Worm (Caenorhabditis elegans) whole organism, young adult: ENCODE data around the gene srbc-44.

Experiments used
- B0019.2 ChIP-seq: fragments of 200-800 bp; sonication (Bioruptor generic); conservative IDR thresholded peaks from 2 replicates; pipeline ENCODE4 v1.3.6; 2022; ENCODE audit warnings: missing genetic modification reagents, missing genetic modification characterization, missing compliant biosample characterization
- D2030.7 ChIP-seq: fragments of 200-800 bp; sonication (Bioruptor generic); IDR thresholded peaks from 2 replicates; pipeline ENCODE4 v1.3.6; 2022; ENCODE audit warnings: missing genetic modification reagents, missing genetic modification characterization, missing compliant biosample characterization
- F10E7.11 ChIP-seq: sonication (generic microtip); optimal IDR thresholded peaks from 2 replicates; lab custom pipeline; 2017; ENCODE audit warnings: mild to moderate bottlenecking, missing genetic modification characterization, moderate library complexity, missing compliant biosample characterization
- F22D6.2 ChIP-seq: sonication (generic microtip); optimal IDR thresholded peaks from 2 replicates; lab custom pipeline; 2016; ENCODE audit warnings: mild to moderate bottlenecking, missing genetic modification characterization, missing compliant biosample characterization
- F33H1.4 ChIP-seq: fragments of 200-800 bp; sonication (Bioruptor generic); IDR thresholded peaks from 2 replicates; pipeline ENCODE4 v1.3.6; 2022; ENCODE audit warnings: missing genetic modification reagents, missing genetic modification characterization, missing compliant biosample characterization
- F37B4.10 ChIP-seq: fragments of 200-800 bp; sonication (Bioruptor generic); IDR thresholded peaks from 2 replicates; pipeline ENCODE4 v1.3.6; 2022; ENCODE audit warnings: missing genetic modification characterization, missing compliant biosample characterization
- F39B2.1 ChIP-seq: fragments of 200-800 bp; sonication (Bioruptor generic); IDR thresholded peaks from 2 replicates; pipeline ENCODE4 v1.3.6; 2022; ENCODE audit warnings: missing genetic modification reagents, missing genetic modification characterization, missing compliant biosample characterization
- F49E8.2 ChIP-seq: sonication (generic microtip); optimal IDR thresholded peaks from 3 replicates; lab custom pipeline; 2017; ENCODE audit warnings: missing genetic modification characterization, mild to moderate bottlenecking, missing compliant biosample characterization, antibody characterized with exemption, moderate library complexity; ENCODE audit not compliant: insufficient read depth
- Y79H2A.3 ChIP-seq: fragments of 200-800 bp; sonication (Bioruptor generic); conservative IDR thresholded peaks from 2 replicates; pipeline ENCODE4 v1.3.6; 2022; ENCODE audit warnings: missing genetic modification reagents, missing genetic modification characterization, missing compliant biosample characterization
- ama-1 ChIP-seq, 3 experiments: fragments of 150-350 bp in 1 of 3; sonication (generic microtip) in 2 of 3; optimal IDR thresholded peaks; 2 replicates each; lab custom pipeline; 2014 to 2018; ENCODE audit warnings: missing biosample characterization in 2 of 3, missing genetic modification characterization in 2 of 3, missing genetic modification reagents in 2 of 3
- aptf-3 ChIP-seq: fragments of 200-800 bp; sonication (Bioruptor generic); IDR thresholded peaks from 2 replicates; pipeline ENCODE4 v1.3.6; 2022; ENCODE audit warnings: missing genetic modification characterization, missing compliant biosample characterization
- bed-1 ChIP-seq: fragments of 200-800 bp; sonication (Bioruptor generic); IDR thresholded peaks from 2 replicates; pipeline ENCODE4 v1.3.6; 2022; ENCODE audit warnings: missing genetic modification reagents, missing genetic modification characterization, missing compliant biosample characterization
- cebp-1 ChIP-seq, 2 experiments: fragments of 200-800 bp in 1 of 2; sonication (Bioruptor generic) in 1 of 2; sonication (generic microtip) in 1 of 2; IDR thresholded peaks in 1 of 2; optimal IDR thresholded peaks in 1 of 2; 2 replicates each; pipeline versions ENCODE4 v1.3.6 to Lab custom; 2017 to 2022; ENCODE audit warnings: missing compliant biosample characterization in 2 of 2, missing genetic modification characterization in 2 of 2, mild to moderate bottlenecking in 1 of 2, missing genetic modification reagents in 1 of 2, moderate library complexity in 1 of 2
- ceh-100 ChIP-seq: fragments of 200-800 bp; sonication (Bioruptor generic); IDR thresholded peaks from 2 replicates; pipeline ENCODE4 v1.3.6; 2022; ENCODE audit warnings: missing genetic modification reagents, missing genetic modification characterization, missing compliant biosample characterization
- ceh-27 ChIP-seq: fragments of 200-800 bp; sonication (Bioruptor generic); optimal IDR thresholded peaks from 2 replicates; lab custom pipeline; 2018; ENCODE audit warnings: mild to moderate bottlenecking, missing genetic modification characterization, moderate library complexity, missing compliant biosample characterization
- ceh-58 ChIP-seq: fragments of 200-800 bp; sonication (Bioruptor generic); IDR thresholded peaks from 2 replicates; pipeline ENCODE4 v1.3.6; 2022; ENCODE audit warnings: missing genetic modification characterization, missing compliant biosample characterization
- ceh-91 ChIP-seq: fragments of 200-800 bp; sonication (Bioruptor generic); IDR thresholded peaks from 2 replicates; pipeline ENCODE4 v1.3.6; 2022; ENCODE audit warnings: missing genetic modification reagents, missing genetic modification characterization, missing compliant biosample characterization
- dpl-1 ChIP-seq: fragments of 150-350 bp; optimal IDR thresholded peaks from 2 replicates; lab custom pipeline; 2014; ENCODE audit warnings: missing biosample characterization, missing genetic modification reagents, missing genetic modification characterization
- egl-44 ChIP-seq: fragments of 200-800 bp; sonication (Bioruptor generic); IDR thresholded peaks from 2 replicates; pipeline ENCODE4 v1.3.6; 2022; ENCODE audit warnings: missing genetic modification reagents, missing genetic modification characterization, missing compliant biosample characterization
- hmg-1.2 ChIP-seq: fragments of 200-800 bp; sonication (Bioruptor generic); IDR thresholded peaks from 2 replicates; pipeline ENCODE4 v1.3.6; 2022; ENCODE audit warnings: missing genetic modification reagents, missing genetic modification characterization, missing compliant biosample characterization
- hmg-20 ChIP-seq: fragments of 200-800 bp; sonication (Bioruptor generic); IDR thresholded peaks from 2 replicates; pipeline ENCODE4 v1.3.6; 2022; ENCODE audit warnings: missing genetic modification reagents, missing genetic modification characterization, missing compliant biosample characterization
- lag-1 ChIP-seq: fragments of 200-800 bp; sonication (Bioruptor generic); IDR thresholded peaks from 2 replicates; pipeline ENCODE4 v1.3.6; 2022; ENCODE audit warnings: missing genetic modification reagents, missing genetic modification characterization, missing compliant biosample characterization
- let-607 ChIP-seq, 2 experiments: fragments of 200-800 bp in 1 of 2; sonication (Bioruptor generic) in 1 of 2; sonication (generic microtip) in 1 of 2; optimal IDR thresholded peaks; 2 replicates each; lab custom pipeline; 2016 to 2018; ENCODE audit warnings: mild to moderate bottlenecking in 2 of 2, missing compliant biosample characterization in 2 of 2, missing genetic modification characterization in 2 of 2, moderate library complexity in 2 of 2, missing genotype in 1 of 2
- lin-54 ChIP-seq: fragments of 200-800 bp; sonication (Bioruptor generic); optimal IDR thresholded peaks from 2 replicates; lab custom pipeline; 2018; ENCODE audit warnings: mild to moderate bottlenecking, missing genetic modification characterization, missing compliant biosample characterization
- madf-3 ChIP-seq: fragments of 200-800 bp; sonication (Bioruptor generic); IDR thresholded peaks from 2 replicates; pipeline ENCODE4 v1.3.6; 2022; ENCODE audit warnings: missing genetic modification reagents, missing genetic modification characterization, missing compliant biosample characterization
- madf-8 ChIP-seq: fragments of 200-800 bp; sonication (Bioruptor generic); conservative IDR thresholded peaks from 2 replicates; pipeline ENCODE4 v1.3.6; 2022; ENCODE audit warnings: missing genetic modification reagents, missing genetic modification characterization, missing compliant biosample characterization
- mxl-1 ChIP-seq: sonication (generic microtip); optimal IDR thresholded peaks from 2 replicates; lab custom pipeline; 2016; ENCODE audit warnings: missing genetic modification characterization, missing compliant biosample characterization
- nfya-2 ChIP-seq: fragments of 200-800 bp; sonication (Bioruptor generic); IDR thresholded peaks from 2 replicates; pipeline ENCODE4 v1.3.6; 2022; ENCODE audit warnings: missing genetic modification reagents, missing genetic modification characterization, missing compliant biosample characterization
- nhr-120 ChIP-seq: fragments of 200-800 bp; sonication (Bioruptor generic); IDR thresholded peaks from 2 replicates; pipeline ENCODE4 v1.3.6; 2022; ENCODE audit warnings: missing genetic modification characterization, missing compliant biosample characterization
- nhr-179 ChIP-seq: sonication (generic microtip); optimal IDR thresholded peaks from 2 replicates; lab custom pipeline; 2016; ENCODE audit warnings: mild to moderate bottlenecking, missing genetic modification characterization, missing compliant biosample characterization
- nhr-90 ChIP-seq: sonication (generic microtip); optimal IDR thresholded peaks from 2 replicates; lab custom pipeline; 2016; ENCODE audit warnings: missing genotype, mild to moderate bottlenecking, missing genetic modification characterization, missing compliant biosample characterization
- rcor-1 ChIP-seq: fragments of 200-800 bp; sonication (Bioruptor generic); IDR thresholded peaks from 2 replicates; pipeline ENCODE4 v1.3.6; 2022; ENCODE audit warnings: missing genetic modification reagents, missing genetic modification characterization, missing compliant biosample characterization
- rpc-1 ChIP-seq, 2 experiments: fragments of 150-350 bp in 1 of 2; sonication (generic microtip) in 1 of 2; optimal IDR thresholded peaks; 2 replicates each; lab custom pipeline; 2014 to 2018; ENCODE audit warnings: missing biosample characterization in 1 of 2, missing genetic modification characterization in 1 of 2, missing genetic modification reagents in 1 of 2, missing genotype in 1 of 2
- sdz-38 ChIP-seq: sonication (generic microtip); optimal IDR thresholded peaks from 2 replicates; lab custom pipeline; 2016; ENCODE audit warnings: missing genotype, missing genetic modification characterization, missing compliant biosample characterization
- sea-2 ChIP-seq: fragments of 200-800 bp; sonication (Bioruptor generic); IDR thresholded peaks from 2 replicates; pipeline ENCODE4 v1.3.6; 2022; ENCODE audit warnings: missing genetic modification characterization, missing compliant biosample characterization
- snpc-1.1 ChIP-seq: sonication (generic microtip); optimal IDR thresholded peaks from 2 replicates; lab custom pipeline; 2017; ENCODE audit warnings: missing genetic modification characterization, mild to moderate bottlenecking, missing compliant biosample characterization, antibody characterized with exemption, moderate library complexity, missing genotype, missing genetic modification reagents; ENCODE audit not compliant: insufficient read depth
- snpc-3.4 ChIP-seq: sonication (generic microtip); optimal IDR thresholded peaks from 2 replicates; lab custom pipeline; 2017; ENCODE audit warnings: missing genetic modification characterization, mild to moderate bottlenecking, missing compliant biosample characterization, antibody characterized with exemption, moderate library complexity, missing genotype, missing genetic modification reagents
- snpc-4 ChIP-seq, 5 experiments: fragments of 150-350 bp in 1 of 5; sonication (generic microtip) in 4 of 5; optimal IDR thresholded peaks; 2 replicates each; lab custom pipeline; 2014 to 2018; ENCODE audit warnings: missing genetic modification characterization in 5 of 5, missing biosample characterization in 3 of 5, antibody characterized with exemption in 2 of 5, mild to moderate bottlenecking in 2 of 5, missing compliant biosample characterization in 2 of 5, missing genotype in 2 of 5, moderate library complexity in 2 of 5, missing genetic modification reagents in 1 of 5
- somi-1 ChIP-seq: fragments of 200-800 bp; sonication (Bioruptor generic); optimal IDR thresholded peaks from 2 replicates; lab custom pipeline; 2018; ENCODE audit warnings: mild to moderate bottlenecking, missing genetic modification characterization, missing compliant biosample characterization
- unc-130 ChIP-seq: sonication (generic microtip); optimal IDR thresholded peaks from 2 replicates; lab custom pipeline; 2016; ENCODE audit warnings: missing genetic modification reagents, missing genetic modification characterization, missing compliant biosample characterization
- ztf-22 ChIP-seq: fragments of 200-800 bp; sonication (Bioruptor generic); optimal IDR thresholded peaks from 2 replicates; lab custom pipeline; 2018; ENCODE audit warnings: mild to moderate bottlenecking, missing genetic modification characterization, moderate library complexity, missing compliant biosample characterization
- ztf-26 ChIP-seq: sonication (generic microtip); optimal IDR thresholded peaks from 2 replicates; lab custom pipeline; 2017; ENCODE audit warnings: missing genetic modification characterization, missing compliant biosample characterization
- ztf-28 ChIP-seq: fragments of 200-800 bp; sonication (Bioruptor generic); IDR thresholded peaks from 2 replicates; pipeline ENCODE4 v1.3.6; 2022; ENCODE audit warnings: missing genetic modification reagents, missing genetic modification characterization, missing compliant biosample characterization

srbc-44 gene

ce11 chrV:12773222-12773621 lies 15.1 kb downstream of the srbc-44 start, which contains the start of gene ZC455.1:
Gene ZC455.1, plus strand, starts transcription at chrV:12773522.
- TF ChIP-seq ztf-26 (tag; lab: Kevin White, UChicago) = no peak
- TF ChIP-seq F37B4.10 = no peak
- TF ChIP-seq B0019.2 (GFP tag; lab: Robert Waterston, UW) = no peak
- no peak for TF ChIP-seq aptf-3 (GFP tag; lab: Robert Waterston, UW)
- no peak for TF ChIP-seq ama-1 (optimal IDR thresholded peaks at IDR 0.05; lab: Kevin White, UChicago)
- TF ChIP-seq ama-1 (GFP tag; optimal IDR thresholded peaks at IDR 0.05; lab: Kevin White, UChicago) = no peak
- TF ChIP-seq sea-2 (GFP tag; lab: Robert Waterston, UW) = no peak
- no peak for TF ChIP-seq bed-1 (GFP tag; lab: Robert Waterston, UW)
- TF ChIP-seq somi-1 (GFP tag; lab: Kevin White, UChicago) = no peak
- no peak for TF ChIP-seq snpc-4 (GFP tag; optimal IDR thresholded peaks at IDR 0.05; lab: Kevin White, UChicago)
- no peak for TF ChIP-seq snpc-4 (tag; optimal IDR thresholded peaks at IDR 0.05; lab: Kevin White, UChicago)
- TF ChIP-seq dpl-1 (GFP tag; lab: Kevin White, UChicago) = no peak
- TF ChIP-seq ztf-22 (GFP tag; lab: Kevin White, UChicago) = no peak
- TF ChIP-seq mxl-1 (tag; lab: Kevin White, UChicago) = no peak
- TF ChIP-seq unc-130 (GFP tag; lab: Kevin White, UChicago) = no peak
- TF ChIP-seq lag-1 = no peak
- TF ChIP-seq nfya-2 = no peak
- TF ChIP-seq rcor-1 (GFP tag; lab: Robert Waterston, UW) = no peak
- no peak for TF ChIP-seq F33H1.4 (GFP tag; lab: Robert Waterston, UW)
- TF ChIP-seq egl-44 (GFP tag; lab: Robert Waterston, UW) = no peak
- TF ChIP-seq nhr-120 (GFP tag; lab: Robert Waterston, UW) = no peak
- TF ChIP-seq hmg-20 (GFP tag; lab: Robert Waterston, UW) = no peak

ce11 chrV:12768946-12769345 lies 19.4 kb downstream of the srbc-44 start, which contains the start of gene srt-43:
Gene srt-43, plus strand, starts transcription at chrV:12769246.
- TF ChIP-seq egl-44 (GFP tag; lab: Robert Waterston, UW) = no peak
- no peak for TF ChIP-seq D2030.7 (GFP tag; lab: Robert Waterston, UW)
- TF ChIP-seq sdz-38 (tag; lab: Kevin White, UChicago) = no peak
- TF ChIP-seq ceh-58 (GFP tag; lab: Robert Waterston, UW) = no peak
- no peak for TF ChIP-seq F10E7.11 (tag; lab: Kevin White, UChicago)
- no peak for TF ChIP-seq nhr-90
- TF ChIP-seq F49E8.2 (tag; lab: Kevin White, UChicago) = no peak
- no peak for TF ChIP-seq hmg-1.2 (GFP tag; lab: Robert Waterston, UW)
- TF ChIP-seq ceh-27 (GFP tag; lab: Kevin White, UChicago) = no peak
- no peak for TF ChIP-seq nhr-179 (tag; lab: Kevin White, UChicago)
- no peak for TF ChIP-seq Y79H2A.3 (GFP tag; lab: Robert Waterston, UW)
- TF ChIP-seq, all 124 proteins: peak for 0

ce11 chrV:12763291-12763995 lies 24.9 kb downstream of the srbc-44 start, which contains the start of the genes abcf-1 and scc-3:
Gene abcf-1, minus strand, starts transcription at chrV:12763375.
Gene scc-3, plus strand, starts transcription at chrV:12763945.
- no peak for TF ChIP-seq F22D6.2 (tag; lab: Kevin White, UChicago)
- peak; percentile 60 for TF ChIP-seq madf-8 (GFP tag; lab: Robert Waterston, UW)
- peak; percentile 39 for TF ChIP-seq snpc-1.1 (tag; lab: Kevin White, UChicago)
- TF ChIP-seq cebp-1 (GFP tag; IDR thresholded peaks at IDR 0.05; lab: Robert Waterston, UW) = no peak
- peak; percentile 80 for TF ChIP-seq cebp-1 (tag; optimal IDR thresholded peaks at IDR 0.05; lab: Kevin White, UChicago)
- TF ChIP-seq ceh-91 = peak; percentile 61
- no peak for TF ChIP-seq ztf-28 (GFP tag; lab: Robert Waterston, UW)
- TF ChIP-seq lin-54 (GFP tag; lab: Kevin White, UChicago) = peak; percentile 35
- peak; percentile 42 for TF ChIP-seq snpc-3.4 (tag; lab: Kevin White, UChicago)
- no peak for TF ChIP-seq ceh-100 (GFP tag; lab: Robert Waterston, UW)
- TF ChIP-seq madf-3 (GFP tag; lab: Robert Waterston, UW) = no peak
- no peak for TF ChIP-seq rpc-1 (optimal IDR thresholded peaks at IDR 0.05; lab: Kevin White, UChicago)
- TF ChIP-seq rpc-1 (tag; optimal IDR thresholded peaks at IDR 0.05; lab: Kevin White, UChicago) = no peak
- 0 out of 2 replicates have a peak, but pooled peaks have one; percentile 35 for TF ChIP-seq D2030.7 (GFP tag; lab: Robert Waterston, UW)
- no peak for TF ChIP-seq F39B2.1 (GFP tag; lab: Robert Waterston, UW)
- no peak for TF ChIP-seq let-607 (tag; optimal IDR thresholded peaks at IDR 0.05; lab: Kevin White, UChicago)
